Worm (Caenorhabditis elegans): ENCODE results near the gene nspg-12.

DNA sequence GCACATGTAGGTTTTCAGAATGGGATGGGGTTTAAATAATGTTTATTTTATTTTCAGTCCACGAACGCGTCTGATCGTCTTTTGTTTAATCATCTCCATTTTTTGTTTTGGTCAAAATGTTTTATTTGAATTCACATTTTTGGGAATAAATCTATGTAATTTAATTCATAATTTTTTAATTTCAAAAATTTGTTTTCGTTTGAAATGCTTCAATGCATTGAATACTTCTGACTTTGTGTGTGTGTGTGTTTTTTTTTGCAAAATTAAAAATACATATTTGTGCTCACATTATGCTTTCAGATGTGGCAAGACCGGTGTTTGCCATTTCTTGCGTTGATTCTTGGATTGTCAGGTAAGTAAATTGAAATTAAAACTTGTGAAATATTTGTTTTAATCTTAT lies 2.2 kb upstream of the nspg-12 start, which contains the start of gene nspg-13:
- TF ChIP-seq med-1 (GFP tag; optimal IDR thresholded peaks at IDR 0.05; ENCODE audit: insufficient read depth), result no peak
- no peak for TF ChIP-seq ztf-29 (GFP tag; IDR thresholded peaks at IDR 0.05)
- TF ChIP-seq klf-2 (GFP tag; conservative IDR thresholded peaks at IDR 0.05), result no peak
- no peak for TF ChIP-seq flt-1 (GFP tag; IDR thresholded peaks at IDR 0.05)
- TF ChIP-seq ref-1 (GFP tag; conservative IDR thresholded peaks at IDR 0.05), result no peak
- TF ChIP-seq T22C8.4 (GFP tag; IDR thresholded peaks at IDR 0.05), result no peak
- no peak for TF ChIP-seq tab-1 (GFP tag; IDR thresholded peaks at IDR 0.05)
- no peak for TF ChIP-seq ztf-23 (GFP tag; IDR thresholded peaks at IDR 0.05)
- no peak for TF ChIP-seq cog-1 (tag; optimal IDR thresholded peaks at IDR 0.05)
